Worm (Caenorhabditis elegans) whole organism, young adult: ENCODE measurements around the gene icln-1.

Experiments used
- B0336.3 ChIP-seq: fragments of 200-800 bp; sonication (Bioruptor generic); IDR thresholded peaks from 2 replicates; pipeline ENCODE4 v1.3.6; 2022; ENCODE audit warnings: missing genetic modification characterization, missing compliant biosample characterization
- C06A6.2 ChIP-seq: fragments of 200-800 bp; sonication (Bioruptor generic); conservative IDR thresholded peaks from 2 replicates; pipeline ENCODE4 v1.3.6; 2022; ENCODE audit warnings: missing genetic modification characterization, missing compliant biosample characterization
- D2030.7 ChIP-seq: fragments of 200-800 bp; sonication (Bioruptor generic); IDR thresholded peaks from 2 replicates; pipeline ENCODE4 v1.3.6; 2022; ENCODE audit warnings: missing genetic modification reagents, missing genetic modification characterization, missing compliant biosample characterization
- K11D2.4 ChIP-seq: fragments of 200-800 bp; sonication (Bioruptor generic); IDR thresholded peaks from 2 replicates; pipeline ENCODE4 v1.3.6; 2022; ENCODE audit warnings: missing genetic modification reagents, missing genetic modification characterization, missing compliant biosample characterization
- K12H6.12 ChIP-seq: fragments of 200-800 bp; sonication (Bioruptor generic); optimal IDR thresholded peaks from 2 replicates; lab custom pipeline; 2018; ENCODE audit warnings: mild to moderate bottlenecking, missing genetic modification characterization, missing compliant biosample characterization
- Y53F4B.3 ChIP-seq: fragments of 200-800 bp; sonication (Bioruptor generic); IDR thresholded peaks from 2 replicates; pipeline ENCODE4 v1.3.6; 2022; ENCODE audit warnings: missing genetic modification reagents, missing genetic modification characterization, missing compliant biosample characterization
- Y95B8A.8 ChIP-seq: fragments of 200-800 bp; sonication (Bioruptor generic); IDR thresholded peaks from 2 replicates; pipeline ENCODE4 v1.3.6; 2022; ENCODE audit warnings: missing genetic modification reagents, missing genetic modification characterization, missing compliant biosample characterization
- aptf-2 ChIP-seq: fragments of 200-800 bp; sonication (Bioruptor generic); conservative IDR thresholded peaks from 2 replicates; pipeline ENCODE4 v1.3.6; 2022; ENCODE audit warnings: missing genetic modification reagents, missing genetic modification characterization, missing compliant biosample characterization
- attf-3 ChIP-seq: fragments of 200-800 bp; sonication (Bioruptor generic); conservative IDR thresholded peaks from 2 replicates; pipeline ENCODE4 v1.3.6; 2022; ENCODE audit warnings: missing genetic modification reagents, missing genetic modification characterization, missing compliant biosample characterization
- ccch-3 ChIP-seq: fragments of 200-800 bp; sonication (Bioruptor generic); optimal IDR thresholded peaks from 2 replicates; lab custom pipeline; 2018; ENCODE audit warnings: mild to moderate bottlenecking, missing genetic modification characterization, missing compliant biosample characterization
- ceh-100 ChIP-seq: fragments of 200-800 bp; sonication (Bioruptor generic); IDR thresholded peaks from 2 replicates; pipeline ENCODE4 v1.3.6; 2022; ENCODE audit warnings: missing genetic modification reagents, missing genetic modification characterization, missing compliant biosample characterization
- ceh-79 ChIP-seq: sonication (generic microtip); optimal IDR thresholded peaks from 2 replicates; lab custom pipeline; 2017; ENCODE audit warnings: mild to moderate bottlenecking, missing genetic modification characterization, missing compliant biosample characterization
- ceh-91 ChIP-seq: fragments of 200-800 bp; sonication (Bioruptor generic); IDR thresholded peaks from 2 replicates; pipeline ENCODE4 v1.3.6; 2022; ENCODE audit warnings: missing genetic modification reagents, missing genetic modification characterization, missing compliant biosample characterization
- chd-7 ChIP-seq: sonication (generic microtip); optimal IDR thresholded peaks from 2 replicates; lab custom pipeline; 2016; ENCODE audit warnings: mild to moderate bottlenecking, missing genetic modification characterization, moderate library complexity, missing compliant biosample characterization
- dox-1 ChIP-seq: fragments of 200-800 bp; sonication (Bioruptor generic); IDR thresholded peaks from 2 replicates; pipeline ENCODE4 v1.3.6; 2022; ENCODE audit warnings: missing genetic modification reagents, missing genetic modification characterization, missing compliant biosample characterization
- dpl-1 ChIP-seq: fragments of 150-350 bp; optimal IDR thresholded peaks from 2 replicates; lab custom pipeline; 2014; ENCODE audit warnings: missing biosample characterization, missing genetic modification reagents, missing genetic modification characterization
- efl-1 ChIP-seq: fragments of 150-350 bp; optimal IDR thresholded peaks from 2 replicates; lab custom pipeline; 2014; ENCODE audit warnings: missing biosample characterization, missing genetic modification reagents, missing genetic modification characterization
- egl-44 ChIP-seq: fragments of 200-800 bp; sonication (Bioruptor generic); IDR thresholded peaks from 2 replicates; pipeline ENCODE4 v1.3.6; 2022; ENCODE audit warnings: missing genetic modification reagents, missing genetic modification characterization, missing compliant biosample characterization
- ets-4 ChIP-seq: fragments of 200-800 bp; sonication (Bioruptor generic); optimal IDR thresholded peaks from 2 replicates; lab custom pipeline; 2018; ENCODE audit warnings: mild to moderate bottlenecking, missing genetic modification characterization, missing compliant biosample characterization
- fkh-3 ChIP-seq: sonication (generic microtip); optimal IDR thresholded peaks from 2 replicates; lab custom pipeline; 2016; ENCODE audit warnings: mild to moderate bottlenecking, missing genetic modification characterization, missing compliant biosample characterization
- gei-17 ChIP-seq: fragments of 200-800 bp; sonication (Bioruptor generic); optimal IDR thresholded peaks from 2 replicates; lab custom pipeline; 2018; ENCODE audit warnings: mild to moderate bottlenecking, missing genetic modification characterization, missing compliant biosample characterization
- hmg-1.2 ChIP-seq: fragments of 200-800 bp; sonication (Bioruptor generic); IDR thresholded peaks from 2 replicates; pipeline ENCODE4 v1.3.6; 2022; ENCODE audit warnings: missing genetic modification reagents, missing genetic modification characterization, missing compliant biosample characterization
- hrde-1 ChIP-seq: sonication (generic microtip); optimal IDR thresholded peaks from 2 replicates; lab custom pipeline; 2016; ENCODE audit warnings: missing genetic modification characterization, mild to moderate bottlenecking, missing compliant biosample characterization, moderate library complexity, missing genotype, missing genetic modification reagents, borderline replicate concordance
- let-607 ChIP-seq, 2 experiments: fragments of 200-800 bp in 1 of 2; sonication (Bioruptor generic) in 1 of 2; sonication (generic microtip) in 1 of 2; optimal IDR thresholded peaks; 2 replicates each; lab custom pipeline; 2016 to 2018; ENCODE audit warnings: mild to moderate bottlenecking in 2 of 2, missing compliant biosample characterization in 2 of 2, missing genetic modification characterization in 2 of 2, moderate library complexity in 2 of 2, missing genotype in 1 of 2
- lin-26 ChIP-seq: fragments of 200-800 bp; sonication (Bioruptor generic); IDR thresholded peaks from 2 replicates; pipeline ENCODE4 v1.3.6; 2022; ENCODE audit warnings: missing genetic modification reagents, missing genetic modification characterization, missing compliant biosample characterization
- lir-1 ChIP-seq: fragments of 200-800 bp; sonication (Bioruptor generic); conservative IDR thresholded peaks from 2 replicates; pipeline ENCODE4 v1.3.6; 2022; ENCODE audit warnings: missing genetic modification reagents, missing genetic modification characterization, missing compliant biosample characterization
- madf-10 ChIP-seq: sonication (generic microtip); optimal IDR thresholded peaks from 2 replicates; lab custom pipeline; 2016; ENCODE audit warnings: mild to moderate bottlenecking, missing genetic modification characterization, missing compliant biosample characterization
- madf-3 ChIP-seq: fragments of 200-800 bp; sonication (Bioruptor generic); IDR thresholded peaks from 2 replicates; pipeline ENCODE4 v1.3.6; 2022; ENCODE audit warnings: missing genetic modification reagents, missing genetic modification characterization, missing compliant biosample characterization
- mxl-1 ChIP-seq: sonication (generic microtip); optimal IDR thresholded peaks from 2 replicates; lab custom pipeline; 2016; ENCODE audit warnings: missing genetic modification characterization, missing compliant biosample characterization
- nfya-1 ChIP-seq: sonication (generic microtip); optimal IDR thresholded peaks from 2 replicates; lab custom pipeline; 2017; ENCODE audit warnings: antibody characterized with exemption, missing compliant biosample characterization, missing genetic modification characterization, borderline replicate concordance; ENCODE audit not compliant: insufficient read depth
- nfya-2 ChIP-seq: fragments of 200-800 bp; sonication (Bioruptor generic); IDR thresholded peaks from 2 replicates; pipeline ENCODE4 v1.3.6; 2022; ENCODE audit warnings: missing genetic modification reagents, missing genetic modification characterization, missing compliant biosample characterization
- nhr-179 ChIP-seq: sonication (generic microtip); optimal IDR thresholded peaks from 2 replicates; lab custom pipeline; 2016; ENCODE audit warnings: mild to moderate bottlenecking, missing genetic modification characterization, missing compliant biosample characterization
- rcor-1 ChIP-seq: fragments of 200-800 bp; sonication (Bioruptor generic); IDR thresholded peaks from 2 replicates; pipeline ENCODE4 v1.3.6; 2022; ENCODE audit warnings: missing genetic modification reagents, missing genetic modification characterization, missing compliant biosample characterization
- rec-8 ChIP-seq, 2 experiments: sonication (generic microtip); optimal IDR thresholded peaks; 2 replicates each; lab custom pipeline; 2016; ENCODE audit warnings: mild to moderate bottlenecking in 2 of 2, missing genetic modification characterization in 2 of 2, missing genetic modification reagents in 2 of 2, missing genotype in 2 of 2, missing biosample characterization in 1 of 2, missing compliant biosample characterization in 1 of 2, moderate library complexity in 1 of 2
- snpc-3.4 ChIP-seq: sonication (generic microtip); optimal IDR thresholded peaks from 2 replicates; lab custom pipeline; 2017; ENCODE audit warnings: missing genetic modification characterization, mild to moderate bottlenecking, missing compliant biosample characterization, antibody characterized with exemption, moderate library complexity, missing genotype, missing genetic modification reagents
- snpc-4 ChIP-seq, 5 experiments: fragments of 150-350 bp in 1 of 5; sonication (generic microtip) in 4 of 5; optimal IDR thresholded peaks; 2 replicates each; lab custom pipeline; 2014 to 2018; ENCODE audit warnings: missing genetic modification characterization in 5 of 5, missing biosample characterization in 3 of 5, antibody characterized with exemption in 2 of 5, mild to moderate bottlenecking in 2 of 5, missing compliant biosample characterization in 2 of 5, missing genotype in 2 of 5, moderate library complexity in 2 of 5, missing genetic modification reagents in 1 of 5
- tbx-9 ChIP-seq: sonication (generic microtip); optimal IDR thresholded peaks from 2 replicates; lab custom pipeline; 2016; ENCODE audit warnings: borderline replicate concordance, missing genetic modification characterization, inconsistent platforms, missing compliant biosample characterization
- zim-3 ChIP-seq: sonication (generic microtip); optimal IDR thresholded peaks from 2 replicates; lab custom pipeline; 2017; ENCODE audit warnings: mild to moderate bottlenecking, missing genetic modification characterization, moderate library complexity, missing compliant biosample characterization
- ztf-25 ChIP-seq: fragments of 200-800 bp; sonication (Bioruptor generic); IDR thresholded peaks from 2 replicates; pipeline ENCODE4 v1.3.6; 2022; ENCODE audit warnings: missing genetic modification reagents, missing genetic modification characterization, missing compliant biosample characterization
- ztf-28 ChIP-seq: fragments of 200-800 bp; sonication (Bioruptor generic); IDR thresholded peaks from 2 replicates; pipeline ENCODE4 v1.3.6; 2022; ENCODE audit warnings: missing genetic modification reagents, missing genetic modification characterization, missing compliant biosample characterization
- ztf-6 ChIP-seq: fragments of 200-800 bp; sonication (Bioruptor generic); IDR thresholded peaks from 2 replicates; pipeline ENCODE4 v1.3.6; 2022; ENCODE audit warnings: missing genetic modification reagents, missing genetic modification characterization, missing compliant biosample characterization

icln-1 gene

ce11 chrIV:9104071-9105016, 8.9 kb upstream of the icln-1 start, which contains the start of the genes C01F6.14 and fem-3:
Gene C01F6.14 (minus strand): TSS chrIV:9104121.
Gene fem-3 (plus strand): TSS chrIV:9104966.
- TF ChIP-seq B0336.3 (GFP tag; lab: Robert Waterston, UW) = no peak
- TF ChIP-seq lin-26 = no peak
- no peak for TF ChIP-seq egl-44 (GFP tag; lab: Robert Waterston, UW)
- TF ChIP-seq tbx-9 (tag; lab: Kevin White, UChicago) = no peak
- TF ChIP-seq chd-7 (tag; lab: Kevin White, UChicago) = no peak
- no peak for TF ChIP-seq ceh-79
- TF ChIP-seq fkh-3 (tag; lab: Kevin White, UChicago) = no peak
- no peak for TF ChIP-seq snpc-4 (GFP tag; optimal IDR thresholded peaks at IDR 0.05; lab: Kevin White, UChicago)
- TF ChIP-seq snpc-4 (tag; optimal IDR thresholded peaks at IDR 0.05; lab: Kevin White, UChicago) = no peak
- no peak for TF ChIP-seq gei-17 (GFP tag; lab: Kevin White, UChicago)
- TF ChIP-seq lir-1 (GFP tag; lab: Robert Waterston, UW) = no peak
- TF ChIP-seq efl-1 = no peak
- no peak for TF ChIP-seq snpc-3.4 (tag; lab: Kevin White, UChicago)
- TF ChIP-seq mxl-1 (tag; lab: Kevin White, UChicago) = no peak
- TF ChIP-seq ceh-100 (GFP tag; lab: Robert Waterston, UW) = no peak
- TF ChIP-seq hmg-1.2 (GFP tag; lab: Robert Waterston, UW) = no peak

ce11 chrIV:9100835-9101234, 5.4 kb upstream of the icln-1 start:
- no peak for TF ChIP-seq dox-1 (GFP tag; lab: Robert Waterston, UW)
- no peak for TF ChIP-seq attf-3

ce11 chrIV:9098942-9099341, 3.5 kb upstream of the icln-1 start, which contains the start of gene gldi-10:
Gene gldi-10 (plus strand): TSS chrIV:9099242.
- TF ChIP-seq ztf-25 (GFP tag; lab: Robert Waterston, UW) = no peak
- no peak for TF ChIP-seq Y53F4B.3 (GFP tag; lab: Robert Waterston, UW)
- no peak for TF ChIP-seq Y95B8A.8 (GFP tag; lab: Robert Waterston, UW)
- no peak for TF ChIP-seq let-607 (tag; optimal IDR thresholded peaks at IDR 0.05; lab: Kevin White, UChicago)
- no peak for TF ChIP-seq madf-3 (GFP tag; lab: Robert Waterston, UW)
- TF ChIP-seq madf-10 = no peak
- no peak for TF ChIP-seq zim-3
- no peak for TF ChIP-seq ccch-3
- no peak for TF ChIP-seq aptf-2 (GFP tag; lab: Robert Waterston, UW)
- no peak for TF ChIP-seq K12H6.12 (tag; lab: Kevin White, UChicago)
- no peak for TF ChIP-seq hrde-1 (tag; lab: Kevin White, UChicago)

ce11 chrIV:9096160-9096879, 867 bp upstream of the icln-1 start, which contains the start of the genes znf-706 and cpna-3:
Gene znf-706 (minus strand): TSS chrIV:9096231.
Gene cpna-3 (plus strand): TSS chrIV:9096842.
- TF ChIP-seq ceh-91 (GFP tag; lab: Robert Waterston, UW) (peak; percentile 73), C06A6.2 (no peak), ztf-6 (no peak), ets-4 (GFP tag; lab: Kevin White, UChicago) (no peak), D2030.7 (GFP tag; lab: Robert Waterston, UW) (no peak), nfya-2 (GFP tag; lab: Robert Waterston, UW) (no peak), dpl-1 (no peak), nfya-1 (tag; lab: Kevin White, UChicago) (no peak), nhr-179 (tag; lab: Kevin White, UChicago) (no peak), K11D2.4 (GFP tag; lab: Robert Waterston, UW) (no peak), ztf-28 (no peak), rcor-1 (GFP tag; lab: Robert Waterston, UW) (no peak), rec-8 (tag; optimal IDR thresholded peaks at IDR 0.05; lab: Kevin White, UChicago) (no peak)
